Fruit fly (Drosophila melanogaster): ENCODE results near the gene subdued.

subdued gene

DNA sequence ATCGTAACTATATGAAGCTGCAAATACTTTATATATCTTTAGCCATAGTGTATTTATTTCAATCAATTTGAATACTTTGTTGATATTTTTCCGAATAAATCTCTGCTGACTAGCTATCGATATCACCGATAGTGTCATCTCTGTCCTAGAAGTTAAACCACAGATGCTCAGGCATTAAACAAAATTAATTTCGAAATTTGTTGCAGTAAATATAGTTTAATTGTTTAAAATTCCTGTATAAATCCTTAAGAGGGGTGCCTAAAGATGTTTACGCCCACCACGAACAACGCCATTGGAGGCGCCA, 2.3 kb upstream of the subdued start, which contains the start of gene Nup58 (continued):
- TF ChIP-seq BEAF-32 (GFP tag; optimal IDR thresholded peaks at IDR 0.05), result peak; percentile 69
- TF ChIP-seq unpg (GFP tag; optimal IDR thresholded peaks at IDR 0.05), result no peak
- no peak for TF ChIP-seq en (GFP tag; optimal IDR thresholded peaks at IDR 0.05)
- TF ChIP-seq bab2 (GFP tag; optimal IDR thresholded peaks at IDR 0.05), result no peak
- no peak for TF ChIP-seq btn (GFP tag; optimal IDR thresholded peaks at IDR 0.05)
- peak; percentile 81; the same call in 2 of the 3 replicates for TF ChIP-seq Opbp (GFP tag; IDR thresholded peaks at IDR 0.05; ENCODE audit: partially characterized antibody)
- TF ChIP-seq CG16815 (GFP tag; optimal IDR thresholded peaks at IDR 0.05), result no peak
- no peak for TF ChIP-seq ewg (GFP tag; optimal IDR thresholded peaks at IDR 0.05)
- no peak for TF ChIP-seq Six4 (GFP tag; optimal IDR thresholded peaks at IDR 0.05)
- TF ChIP-seq Dip2 (GFP tag; IDR thresholded peaks at IDR 0.05), result no peak
- no peak for TF ChIP-seq CG4854 (GFP tag; optimal IDR thresholded peaks at IDR 0.05)
- TF ChIP-seq cato (GFP tag; optimal IDR thresholded peaks at IDR 0.05; ENCODE audit: borderline replicate concordance), result no peak
- TF ChIP-seq CG4404 (GFP tag; IDR thresholded peaks at IDR 0.05), result no peak
- no peak for TF ChIP-seq Mrtf (GFP tag; IDR thresholded peaks at IDR 0.05)
- no peak for TF ChIP-seq gsb-n (tag; optimal IDR thresholded peaks at IDR 0.05)
- no peak for TF ChIP-seq twi (tag; optimal IDR thresholded peaks at IDR 0.05)
- TF ChIP-seq sr (GFP tag; IDR thresholded peaks at IDR 0.05), result no peak
- TF ChIP-seq CG30020 (tag; optimal IDR thresholded peaks at IDR 0.05), result no peak
- no peak for TF ChIP-seq CG17328 (GFP tag; IDR thresholded peaks at IDR 0.05)
- TF ChIP-seq chinmo (GFP tag; IDR thresholded peaks at IDR 0.05; ENCODE audit: partially characterized antibody), result no peak
- no peak for TF ChIP-seq CG32772 (GFP tag; IDR thresholded peaks at IDR 0.05)
- TF ChIP-seq CG4360 (GFP tag; IDR thresholded peaks at IDR 0.05), result no peak
- TF ChIP-seq lilli (GFP tag; optimal IDR thresholded peaks at IDR 0.05), result no peak
- no peak for TF ChIP-seq Myb (GFP tag; optimal IDR thresholded peaks at IDR 0.05)
- TF ChIP-seq CG2116 (GFP tag; optimal IDR thresholded peaks at IDR 0.05), result no peak
- peak; percentile 58 for TF ChIP-seq CG1603 (tag; optimal IDR thresholded peaks at IDR 0.05)
- peak; percentile 60 for TF ChIP-seq CG2129 (GFP tag; IDR thresholded peaks at IDR 0.05; ENCODE audit: partially characterized antibody)
- no peak for TF ChIP-seq Sry-β (GFP tag; optimal IDR thresholded peaks at IDR 0.05)
- TF ChIP-seq HLHmδ (GFP tag; optimal IDR thresholded peaks at IDR 0.05), result no peak
- TF ChIP-seq CG10565 (GFP tag; optimal IDR thresholded peaks at IDR 0.05), result no peak
- TF ChIP-seq CG8944 (GFP tag; optimal IDR thresholded peaks at IDR 0.05), result no peak
- no peak for TF ChIP-seq ken (GFP tag; IDR thresholded peaks at IDR 0.05)
- TF ChIP-seq mld (GFP tag; IDR thresholded peaks at IDR 0.05; ENCODE audit: partially characterized antibody), result peak; percentile 56; the same call in 1 of the 3 replicates
- TF ChIP-seq phol (tag; optimal IDR thresholded peaks at IDR 0.05), result no peak
- TF ChIP-seq jumu (GFP tag; optimal IDR thresholded peaks at IDR 0.05), result no peak
- TF ChIP-seq lov (optimal IDR thresholded peaks at IDR 0.05), result no peak
- no peak for TF ChIP-seq lov (GFP tag; IDR thresholded peaks at IDR 0.05)
- TF ChIP-seq CG11456 (GFP tag; IDR thresholded peaks at IDR 0.05), result 0 out of 3 replicates have a peak, but pooled peaks have one; percentile 29
- no peak for TF ChIP-seq CG18262 (tag; optimal IDR thresholded peaks at IDR 0.05)
- no peak for TF ChIP-seq CG12659 (GFP tag; optimal IDR thresholded peaks at IDR 0.05)
- TF ChIP-seq CG11504 (tag; optimal IDR thresholded peaks at IDR 0.05), result no peak
- no peak for TF ChIP-seq CG7987 (GFP tag; optimal IDR thresholded peaks at IDR 0.05)
- peak; percentile 58; the same call in 1 of the 2 replicates for TF ChIP-seq slbo (GFP tag; IDR thresholded peaks at IDR 0.05)
- TF ChIP-seq bsh (GFP tag; optimal IDR thresholded peaks at IDR 0.05), result no peak
- no peak for TF ChIP-seq odd (GFP tag; optimal IDR thresholded peaks at IDR 0.05)
- no peak for TF ChIP-seq CG6689 (GFP tag; IDR thresholded peaks at IDR 0.05)
- peak; percentile 15; the same call in 1 of the 3 replicates for TF ChIP-seq hb (GFP tag; IDR thresholded peaks at IDR 0.05; ENCODE audit: partially characterized antibody)
- peak; percentile 8 for TF ChIP-seq zfh2 (GFP tag; optimal IDR thresholded peaks at IDR 0.05)
- TF ChIP-seq CHES-1-like (GFP tag; optimal IDR thresholded peaks at IDR 0.05), result no peak
- no peak for TF ChIP-seq C15 (GFP tag; IDR thresholded peaks at IDR 0.05)
- TF ChIP-seq CG12299 (tag; optimal IDR thresholded peaks at IDR 0.05), result no peak
- TF ChIP-seq Ravus (GFP tag; IDR thresholded peaks at IDR 0.05), result no peak

All from whole organism, embryonic.